Fruit fly (Drosophila melanogaster) S2 (cell line): ENCODE results near the gene mRpL36.

ENCODE experiments used
- CG8478 ChIP-seq: fragments of >200 bp; optimal IDR thresholded peaks from 2 replicates; lab custom pipeline; 2018
- CTCF ChIP-seq, 2 experiments: fragments of >200 bp; optimal IDR thresholded peaks; 2 replicates each; lab custom pipeline; 2018

- TF ChIP-seq CG8478 (lab: Kevin White, UChicago) (no peak), CTCF (optimal IDR thresholded peaks at IDR 0.05; lab: Kevin White, UChicago) (no peak)
Observed at dm6 chr3L:8127712-8128210, 2.8 kb upstream of the mRpL36 start, which contains the start of the genes Cds and Uba2.
